Fruit fly (Drosophila melanogaster): Measurements from ENCODE around the gene Alp11.

Alp11 gene

dm6 chrX:15599697-15600096 lies 12.2 kb downstream of the Alp11 start (continued):
- peak; percentile 2 for TF ChIP-seq CG2875 (GFP tag; optimal IDR thresholded peaks at IDR 0.05)
- TF ChIP-seq NfI (GFP tag; optimal IDR thresholded peaks at IDR 0.05), result peak; percentile 45
- peak; percentile 48 for TF ChIP-seq CG31441 (GFP tag; IDR thresholded peaks at IDR 0.05)
- TF ChIP-seq dpn (GFP tag; optimal IDR thresholded peaks at IDR 0.05), result peak; percentile 55 to 57
- TF ChIP-seq nau (GFP tag; optimal IDR thresholded peaks at IDR 0.05), result no peak
- TF ChIP-seq mam (GFP tag; optimal IDR thresholded peaks at IDR 0.05), result peak; percentile 53
- TF ChIP-seq Sry-β (GFP tag; optimal IDR thresholded peaks at IDR 0.05), result no peak
- peak; percentile 67 for TF ChIP-seq Oli (tag; optimal IDR thresholded peaks at IDR 0.05)
- peak; percentile 26 for TF ChIP-seq Mes4 (GFP tag; optimal IDR thresholded peaks at IDR 0.05)
- peak; percentile 30 for TF ChIP-seq org-1 (GFP tag; optimal IDR thresholded peaks at IDR 0.05)
- TF ChIP-seq ase (GFP tag; IDR thresholded peaks at IDR 0.05), result 0 out of 3 replicates have a peak, but pooled peaks have one; percentile 56
- TF ChIP-seq nerfin-2 (GFP tag; IDR thresholded peaks at IDR 0.05; ENCODE audit: partially characterized antibody), result no peak
- no peak for TF ChIP-seq CG30020 (tag; optimal IDR thresholded peaks at IDR 0.05)
- TF ChIP-seq Spps (tag; optimal IDR thresholded peaks at IDR 0.05), result no peak
- TF ChIP-seq CG6765 (GFP tag; optimal IDR thresholded peaks at IDR 0.05), result no peak
- TF ChIP-seq ac (GFP tag; optimal IDR thresholded peaks at IDR 0.05), result no peak
- TF ChIP-seq CG32772 (GFP tag; IDR thresholded peaks at IDR 0.05), result peak; percentile 36; the same call in 1 of the 2 replicates
- peak; percentile 45; the same call in 1 of the 2 replicates for TF ChIP-seq ttk (GFP tag; IDR thresholded peaks at IDR 0.05)
- peak; percentile 49 for TF ChIP-seq CG7786 (GFP tag; optimal IDR thresholded peaks at IDR 0.05)
- TF ChIP-seq CG6272 (GFP tag; IDR thresholded peaks at IDR 0.05), result 0 out of 2 replicates have a peak, but pooled peaks have one; percentile 47
- TF ChIP-seq gsb-n (tag; optimal IDR thresholded peaks at IDR 0.05), result no peak
- TF ChIP-seq CG12299 (tag; optimal IDR thresholded peaks at IDR 0.05), result peak; percentile 24
- TF ChIP-seq sisA (GFP tag; IDR thresholded peaks at IDR 0.05), result peak; percentile 61
- TF ChIP-seq CG4404 (GFP tag; IDR thresholded peaks at IDR 0.05), result 0 out of 2 replicates have a peak, but pooled peaks have one; percentile 17
- peak; percentile 44 for TF ChIP-seq gro (GFP tag; optimal IDR thresholded peaks at IDR 0.05)
- TF ChIP-seq CG4820 (GFP tag; optimal IDR thresholded peaks at IDR 0.05), result peak; percentile 55
- TF ChIP-seq CG12104 (GFP tag; optimal IDR thresholded peaks at IDR 0.05), result no peak
- TF ChIP-seq p53 (GFP tag; optimal IDR thresholded peaks at IDR 0.05), result no peak
- TF ChIP-seq D19B (GFP tag; optimal IDR thresholded peaks at IDR 0.05), result no peak
- 0 out of 2 replicates have a peak, but pooled peaks have one; percentile 12 for TF ChIP-seq ham (GFP tag; IDR thresholded peaks at IDR 0.05)
- TF ChIP-seq CG13296 (GFP tag; optimal IDR thresholded peaks at IDR 0.05), result peak; percentile 39
- TF ChIP-seq CG33213 (GFP tag; optimal IDR thresholded peaks at IDR 0.05), result peak; percentile 43
- TF ChIP-seq CG1602 (GFP tag; optimal IDR thresholded peaks at IDR 0.05), result peak; percentile 44
- peak; percentile 42 for TF ChIP-seq Sox100B (GFP tag; optimal IDR thresholded peaks at IDR 0.05)
- TF ChIP-seq CG10209 (GFP tag; optimal IDR thresholded peaks at IDR 0.05), result peak; percentile 38
- TF ChIP-seq gcm2 (GFP tag; optimal IDR thresholded peaks at IDR 0.05), result no peak
- TF ChIP-seq esg (GFP tag; conservative IDR thresholded peaks at IDR 0.05), result peak; percentile 53
- TF ChIP-seq ranshi (GFP tag; IDR thresholded peaks at IDR 0.05), result peak; percentile 42; the same call in 1 of the 2 replicates
- TF ChIP-seq schlank (tag; optimal IDR thresholded peaks at IDR 0.05), result peak; percentile 30
- peak in 1 of 2 experiments; percentile 57 for TF ChIP-seq bsh (GFP tag; optimal IDR thresholded peaks at IDR 0.05)
- no peak for TF ChIP-seq trh (GFP tag; optimal IDR thresholded peaks at IDR 0.05)
- peak; percentile 17 for TF ChIP-seq emc (GFP tag; optimal IDR thresholded peaks at IDR 0.05)
- no peak for TF ChIP-seq CG8290 (GFP tag; optimal IDR thresholded peaks at IDR 0.05)
- TF ChIP-seq CG8290 (tag; optimal IDR thresholded peaks at IDR 0.05), result peak in 1 of 2 experiments; percentile 78
- peak; percentile 65 for TF ChIP-seq zfh1 (GFP tag; IDR thresholded peaks at IDR 0.05)
- no peak for TF ChIP-seq hb (GFP tag; IDR thresholded peaks at IDR 0.05; ENCODE audit: partially characterized antibody)
- peak; percentile 30; the same call in 1 of the 2 replicates for TF ChIP-seq cas (GFP tag; IDR thresholded peaks at IDR 0.05)
- TF ChIP-seq CG2199 (GFP tag; IDR thresholded peaks at IDR 0.05), result no peak
- peak; percentile 29 for TF ChIP-seq jumu (GFP tag; optimal IDR thresholded peaks at IDR 0.05)
- TF ChIP-seq CG11695 (GFP tag; IDR thresholded peaks at IDR 0.05), result peak; percentile 52; the same call in 1 of the 3 replicates
- TF ChIP-seq btn (GFP tag; optimal IDR thresholded peaks at IDR 0.05), result peak; percentile 26

Data from whole organism, embryonic.